Fruit fly (Drosophila melanogaster): ENCODE results near the gene muc.

muc gene

DNA sequence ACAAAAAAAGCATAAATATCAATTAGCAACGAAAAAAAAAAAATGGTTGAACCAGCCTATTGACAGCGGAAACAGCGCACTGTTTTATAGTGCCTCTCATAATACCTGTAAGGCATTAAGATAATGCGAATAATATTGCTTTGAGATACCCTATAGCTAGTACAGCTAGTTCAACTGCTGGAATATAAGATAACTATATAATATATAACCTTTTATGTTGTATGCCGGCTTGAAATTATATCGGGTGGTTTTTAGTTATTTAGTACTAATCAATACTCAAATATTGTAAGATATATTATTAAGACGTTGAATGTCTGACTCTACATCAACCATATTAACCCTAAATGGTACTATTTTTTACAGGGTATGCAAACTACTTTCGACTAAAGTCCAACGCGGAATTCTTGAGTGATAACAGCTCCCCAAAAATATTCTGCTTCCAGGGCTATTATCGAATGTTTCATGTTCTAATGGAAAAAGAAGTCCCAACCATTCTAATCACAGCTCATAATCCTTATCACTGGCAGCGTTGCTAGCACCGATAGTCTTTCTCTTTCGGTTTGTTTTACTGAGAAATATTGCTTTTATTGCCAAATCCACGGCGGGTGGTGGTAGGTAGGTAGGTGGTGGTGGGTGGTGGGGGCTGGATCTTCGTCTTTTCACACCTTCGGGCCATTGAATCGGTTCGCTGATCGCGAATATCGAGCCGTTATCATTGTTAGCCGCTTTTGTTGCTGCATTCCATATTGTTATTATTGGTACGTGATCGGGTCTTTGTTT lies 7.5 kb downstream of the muc start (continued):
- TF ChIP-seq sens-2 (GFP tag; IDR thresholded peaks at IDR 0.05) (peak; percentile 13; the same call in 1 of the 2 replicates), gsb-n (tag; optimal IDR thresholded peaks at IDR 0.05) (peak; percentile 2), Taf1 (GFP tag; IDR thresholded peaks at IDR 0.05) (peak; percentile 86), CG10366 (GFP tag; IDR thresholded peaks at IDR 0.05) (peak; percentile 81), CG9727 (GFP tag; optimal IDR thresholded peaks at IDR 0.05) (peak; percentile 82), NC2β (GFP tag; optimal IDR thresholded peaks at IDR 0.05) (no peak), lola (GFP tag; optimal IDR thresholded peaks at IDR 0.05) (peak in 1 of 3 experiments; percentile 32), pita (GFP tag; optimal IDR thresholded peaks at IDR 0.05) (no peak), CG16863 (GFP tag; optimal IDR thresholded peaks at IDR 0.05) (peak; percentile 1), CG30020 (tag; optimal IDR thresholded peaks at IDR 0.05) (no peak), CG10654 (GFP tag; optimal IDR thresholded peaks at IDR 0.05) (no peak), ind (GFP tag; optimal IDR thresholded peaks at IDR 0.05) (no peak), CG3847 (GFP tag; IDR thresholded peaks at IDR 0.05) (peak; percentile 90), Atf-2 (GFP tag; optimal IDR thresholded peaks at IDR 0.05) (no peak), zf30C (GFP tag; optimal IDR thresholded peaks at IDR 0.05) (no peak), CG12299 (tag; optimal IDR thresholded peaks at IDR 0.05) (peak; percentile 85), CG8765 (GFP tag; IDR thresholded peaks at IDR 0.05) (peak; percentile 36; the same call in 1 of the 2 replicates), Sry-β (GFP tag; optimal IDR thresholded peaks at IDR 0.05) (no peak), tap (tag; optimal IDR thresholded peaks at IDR 0.05) (peak; percentile 58), Deaf1 (tag; optimal IDR thresholded peaks at IDR 0.05) (peak; percentile 88), CG1647 (GFP tag; optimal IDR thresholded peaks at IDR 0.05) (no peak), CG8388 (GFP tag; optimal IDR thresholded peaks at IDR 0.05) (peak; percentile 63), CG13624 (GFP tag; optimal IDR thresholded peaks at IDR 0.05) (peak; percentile 62), pho (GFP tag; optimal IDR thresholded peaks at IDR 0.05) (peak; percentile 51), tna (GFP tag; IDR thresholded peaks at IDR 0.05; ENCODE audit: partially characterized antibody) (no peak), CG11504 (tag; optimal IDR thresholded peaks at IDR 0.05) (peak; percentile 90), sima (GFP tag; optimal IDR thresholded peaks at IDR 0.05) (no peak), ssp (GFP tag; IDR thresholded peaks at IDR 0.05) (peak; percentile 68), sna (GFP tag; IDR thresholded peaks at IDR 0.05; ENCODE audit: partially characterized antibody) (no peak), prd (optimal IDR thresholded peaks at IDR 0.05) (no peak), prd (GFP tag; IDR thresholded peaks at IDR 0.05) (peak; percentile 74), CG34422 (GFP tag; IDR thresholded peaks at IDR 0.05) (peak; percentile 50; the same call in 1 of the 3 replicates), CG14965 (GFP tag; optimal IDR thresholded peaks at IDR 0.05; ENCODE audit: borderline replicate concordance) (no peak), Usf (GFP tag; optimal IDR thresholded peaks at IDR 0.05) (peak; percentile 49), gt (GFP tag; IDR thresholded peaks at IDR 0.05) (no peak), Max (GFP tag; optimal IDR thresholded peaks at IDR 0.05) (no peak), sob (GFP tag; IDR thresholded peaks at IDR 0.05) (peak; percentile 89), luna (GFP tag; optimal IDR thresholded peaks at IDR 0.05) (no peak), Poxn (GFP tag; IDR thresholded peaks at IDR 0.05) (peak; percentile 83), az2 (GFP tag; optimal IDR thresholded peaks at IDR 0.05) (no peak), Rfx (GFP tag; IDR thresholded peaks at IDR 0.05) (peak; percentile 95), hkb (optimal IDR thresholded peaks at IDR 0.05) (no peak), hkb (GFP tag; IDR thresholded peaks at IDR 0.05) (peak; percentile 87), CG31388 (GFP tag; optimal IDR thresholded peaks at IDR 0.05) (no peak), Ada2b (GFP tag; IDR thresholded peaks at IDR 0.05) (peak; percentile 72), ttk (GFP tag; IDR thresholded peaks at IDR 0.05) (peak; percentile 75), CG6175 (GFP tag; IDR thresholded peaks at IDR 0.05) (peak; percentile 24; the same call in 1 of the 3 replicates), fu2 (GFP tag; optimal IDR thresholded peaks at IDR 0.05) (no peak), CG8924 (tag; optimal IDR thresholded peaks at IDR 0.05) (peak; percentile 89), MBD-R2 (GFP tag; IDR thresholded peaks at IDR 0.05) (peak; percentile 75; the same call in 1 of the 2 replicates), Mad (GFP tag; optimal IDR thresholded peaks at IDR 0.05) (peak; percentile 23)

Measured in whole organism, embryonic.